Fruit fly (Drosophila melanogaster): ENCODE measurements around the gene Doc2.

Doc2 gene

DNA sequence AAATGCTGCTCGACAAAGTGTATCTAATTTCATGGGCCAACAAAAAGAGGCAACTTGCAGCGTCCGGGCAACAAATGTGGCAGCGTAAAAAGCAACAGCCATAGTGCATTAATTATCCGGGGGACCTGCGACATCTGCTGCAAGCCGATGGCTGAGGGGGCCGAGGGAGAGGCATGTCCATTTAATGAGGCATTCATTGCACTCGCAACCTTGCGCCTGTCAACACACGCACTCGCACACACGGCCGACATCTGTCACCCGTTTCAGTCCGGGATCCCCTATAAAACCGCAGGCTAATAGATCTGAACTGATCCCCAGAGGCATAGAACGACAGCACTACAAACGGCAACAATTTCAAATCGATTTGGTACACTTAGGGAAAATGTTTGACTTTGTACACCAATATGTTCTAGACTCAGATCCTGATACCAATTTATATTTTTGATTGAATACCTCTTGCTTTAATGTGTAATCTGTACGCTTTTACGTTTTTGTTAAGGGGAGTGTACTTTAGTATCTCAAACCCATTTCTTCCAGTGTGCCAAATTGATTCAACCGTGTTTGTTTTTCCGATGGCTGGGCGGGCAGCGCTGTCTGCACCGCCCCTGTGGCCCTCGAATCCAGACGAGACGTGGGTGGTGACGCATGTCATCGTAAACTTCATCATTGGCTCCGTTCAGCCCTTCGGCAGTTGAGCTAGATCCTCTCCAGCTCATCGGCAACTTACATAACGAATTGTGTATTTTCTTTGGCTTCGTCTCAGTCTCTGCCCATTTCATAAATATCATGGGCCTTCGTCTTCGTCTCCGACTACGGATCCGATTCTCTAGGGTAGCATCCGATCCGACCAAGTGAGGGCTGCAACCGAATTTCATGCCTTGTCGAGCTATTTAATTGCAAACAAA, 7.3 kb downstream of the Doc2 start:
- TF ChIP-seq sv (GFP tag; optimal IDR thresholded peaks at IDR 0.05) (peak; percentile 65), Hr83 (GFP tag; optimal IDR thresholded peaks at IDR 0.05; ENCODE audit: poor library complexity, severe bottlenecking) (no peak), dsf (GFP tag; optimal IDR thresholded peaks at IDR 0.05; ENCODE audit: borderline replicate concordance) (no peak), Hnf4 (GFP tag; optimal IDR thresholded peaks at IDR 0.05) (no peak), ey (GFP tag; optimal IDR thresholded peaks at IDR 0.05) (no peak), Jra (GFP tag; optimal IDR thresholded peaks at IDR 0.05) (no peak)

DNA sequence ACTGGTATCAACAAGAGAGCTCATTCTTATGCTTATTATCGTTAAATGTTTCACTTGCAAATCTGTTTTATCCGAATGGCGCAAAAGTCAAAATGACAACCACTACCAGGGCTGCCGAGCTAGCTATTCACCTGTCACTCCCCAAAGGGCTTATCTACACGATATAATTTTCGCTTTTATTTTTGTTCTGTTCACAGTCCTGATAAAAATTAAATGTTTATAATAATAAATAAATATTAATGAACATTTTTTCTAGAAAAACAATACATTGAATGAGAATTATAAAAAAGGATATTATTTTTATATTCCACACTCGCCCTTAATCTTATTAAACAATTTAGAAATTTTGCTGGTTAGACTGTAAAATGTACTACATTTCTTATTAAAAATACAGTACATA, 9.3 kb downstream of the Doc2 start, which contains the start of gene CG5194:
CG5194 (minus strand) TSS at position 101 of the 400 bp plus-strand sequence.
- TF ChIP-seq CG9705 (GFP tag; optimal IDR thresholded peaks at IDR 0.05) (no peak), fru (GFP tag; optimal IDR thresholded peaks at IDR 0.05) (no peak), h (GFP tag; optimal IDR thresholded peaks at IDR 0.05) (no peak), Myc (optimal IDR thresholded peaks at IDR 0.05) (no peak), Jra (GFP tag; optimal IDR thresholded peaks at IDR 0.05) (no peak), pan (optimal IDR thresholded peaks at IDR 0.05) (no peak), usp (GFP tag; optimal IDR thresholded peaks at IDR 0.05) (no peak), lola (GFP tag; optimal IDR thresholded peaks at IDR 0.05) (no peak), brk (GFP tag; optimal IDR thresholded peaks at IDR 0.05) (no peak), rgr (GFP tag; optimal IDR thresholded peaks at IDR 0.05) (no peak), CG32264 (GFP tag; optimal IDR thresholded peaks at IDR 0.05) (no peak), Sp1 (GFP tag; optimal IDR thresholded peaks at IDR 0.05) (no peak), sage (GFP tag; optimal IDR thresholded peaks at IDR 0.05) (no peak), Hr83 (GFP tag; optimal IDR thresholded peaks at IDR 0.05; ENCODE audit: poor library complexity, severe bottlenecking) (no peak), ey (GFP tag; optimal IDR thresholded peaks at IDR 0.05) (no peak), dsf (GFP tag; optimal IDR thresholded peaks at IDR 0.05; ENCODE audit: borderline replicate concordance) (no peak), br (GFP tag; optimal IDR thresholded peaks at IDR 0.05) (no peak), jim (GFP tag; optimal IDR thresholded peaks at IDR 0.05) (no peak)

DNA sequence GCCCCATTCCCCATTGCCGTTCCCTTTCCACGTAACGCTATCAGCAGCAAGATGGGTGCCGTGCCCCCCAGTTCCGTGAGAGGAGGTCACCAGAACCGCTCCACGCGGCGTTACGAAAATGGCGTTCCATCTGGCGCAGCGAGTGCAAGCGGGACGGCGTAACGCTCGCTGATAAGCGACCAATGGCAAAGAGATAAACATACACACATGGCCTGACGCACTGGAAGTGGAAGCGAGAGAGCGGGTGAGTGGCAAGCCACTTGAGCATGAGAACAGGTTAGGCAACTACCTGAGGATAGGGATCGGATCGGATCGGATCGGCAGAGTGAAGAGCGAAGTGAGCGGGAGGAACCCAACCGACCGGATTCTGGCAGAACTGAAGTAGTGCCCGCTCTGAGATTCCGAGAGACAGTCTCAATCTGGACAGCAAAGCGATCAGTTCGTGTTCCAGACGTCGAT, 14.2 kb downstream of the Doc2 start, which contains the start of gene Doc3:
Doc3 (plus strand) TSS at position 409 of the 459 bp plus-strand sequence.
- no peak for TF ChIP-seq Jra (GFP tag; optimal IDR thresholded peaks at IDR 0.05)
- TF ChIP-seq Dfd (GFP tag; optimal IDR thresholded peaks at IDR 0.05), result no peak
- no peak for TF ChIP-seq usp (GFP tag; optimal IDR thresholded peaks at IDR 0.05)
- no peak for TF ChIP-seq Hnf4 (GFP tag; optimal IDR thresholded peaks at IDR 0.05)
- TF ChIP-seq fru (GFP tag; optimal IDR thresholded peaks at IDR 0.05), result no peak
- TF ChIP-seq Hr78 (GFP tag; optimal IDR thresholded peaks at IDR 0.05), result no peak
- no peak for TF ChIP-seq psq (GFP tag; optimal IDR thresholded peaks at IDR 0.05)
- no peak for TF ChIP-seq GATAd (GFP tag; optimal IDR thresholded peaks at IDR 0.05)
- no peak for TF ChIP-seq Rel (GFP tag; optimal IDR thresholded peaks at IDR 0.05)
- TF ChIP-seq Rel (tag; optimal IDR thresholded peaks at IDR 0.05), result peak; percentile 11
- no peak for TF ChIP-seq ey (GFP tag; optimal IDR thresholded peaks at IDR 0.05)
- no peak for TF ChIP-seq sv (GFP tag; optimal IDR thresholded peaks at IDR 0.05)
- TF ChIP-seq rgr (GFP tag; optimal IDR thresholded peaks at IDR 0.05), result no peak
- no peak for TF ChIP-seq br (GFP tag; optimal IDR thresholded peaks at IDR 0.05)
- no peak for TF ChIP-seq N (GFP tag; optimal IDR thresholded peaks at IDR 0.05)
- TF ChIP-seq dl (GFP tag; optimal IDR thresholded peaks at IDR 0.05; ENCODE audit: insufficient read depth in 1 of 2, partially characterized antibody in 2 of 2), result peak; percentile 40 to 70
- no peak for TF ChIP-seq lola (GFP tag; optimal IDR thresholded peaks at IDR 0.05)
- TF ChIP-seq CG32264 (GFP tag; optimal IDR thresholded peaks at IDR 0.05), result no peak
- no peak for TF ChIP-seq Abd-B (GFP tag; optimal IDR thresholded peaks at IDR 0.05)
- TF ChIP-seq OdsH (GFP tag; optimal IDR thresholded peaks at IDR 0.05), result no peak
- peak; percentile 93 for TF ChIP-seq Dif (GFP tag; optimal IDR thresholded peaks at IDR 0.05; ENCODE audit: partially characterized antibody)
- no peak for TF ChIP-seq woc (GFP tag; optimal IDR thresholded peaks at IDR 0.05)
- no peak for TF ChIP-seq Myc (optimal IDR thresholded peaks at IDR 0.05)
- no peak for TF ChIP-seq brk (GFP tag; optimal IDR thresholded peaks at IDR 0.05)
- no peak for TF ChIP-seq Mio (GFP tag; optimal IDR thresholded peaks at IDR 0.05)
- TF ChIP-seq foxo (GFP tag; optimal IDR thresholded peaks at IDR 0.05), result no peak
- TF ChIP-seq jim (GFP tag; optimal IDR thresholded peaks at IDR 0.05), result no peak
- no peak for TF ChIP-seq dsf (GFP tag; optimal IDR thresholded peaks at IDR 0.05; ENCODE audit: borderline replicate concordance)
- TF ChIP-seq sage (GFP tag; optimal IDR thresholded peaks at IDR 0.05), result no peak
- TF ChIP-seq Vsx2 (GFP tag; optimal IDR thresholded peaks at IDR 0.05; ENCODE audit: partially characterized antibody), result peak; percentile 95
